Worm (Caenorhabditis elegans) whole organism, L4 larva: Measurements from ENCODE around the gene C05D9.9.

Experiments
- ctbp-1 ChIP-seq: fragments of 200-800 bp; sonication (Bioruptor generic); IDR thresholded peaks from 2 replicates; pipeline ENCODE4 v1.3.6; 2022; ENCODE audit warnings: missing genetic modification reagents, missing genetic modification characterization, missing compliant biosample characterization
- lin-13 ChIP-seq: fragments of 150-350 bp; optimal IDR thresholded peaks from 2 replicates; lab custom pipeline; 2014; ENCODE audit warnings: missing biosample characterization, missing genetic modification reagents, missing genetic modification characterization

DNA sequence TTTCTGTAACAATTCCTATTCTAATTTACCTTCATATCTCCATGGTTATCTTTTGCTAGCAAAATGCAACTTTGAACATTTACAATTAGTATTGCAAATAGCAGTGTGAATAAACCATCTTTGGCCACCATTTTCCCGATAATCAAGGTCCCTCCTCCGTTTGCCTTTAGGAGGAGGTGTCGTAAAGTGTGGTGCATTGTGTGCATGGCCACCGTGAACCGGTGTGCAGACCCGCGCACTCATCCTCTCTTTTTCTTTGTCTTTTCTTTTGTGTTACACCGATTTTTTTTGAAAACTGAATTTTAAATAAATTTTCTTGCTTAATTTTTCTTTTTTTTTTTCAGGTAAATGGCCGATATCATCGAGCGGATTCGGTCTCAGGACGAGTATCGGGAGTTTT is 27.2 kb downstream of the C05D9.9 start, which contains the start of the genes pigx-1 and rme-6:
- TF ChIP-seq ctbp-1 (GFP tag; lab: Robert Waterston, UW) = no peak
- no peak for TF ChIP-seq lin-13 (GFP tag; lab: Kevin White, UChicago)
